Fruit fly (Drosophila melanogaster): ENCODE results near the gene Obp73a.

Gene Obp73a

dm6 chr3L:16994805-16995204 is 50.6 kb downstream of the Obp73a start:
- TF ChIP-seq usp (GFP tag; optimal IDR thresholded peaks at IDR 0.05) = no peak
- TF ChIP-seq Hr83 (GFP tag; optimal IDR thresholded peaks at IDR 0.05; ENCODE audit: poor library complexity, severe bottlenecking) = no peak
- no peak for TF ChIP-seq N (GFP tag; optimal IDR thresholded peaks at IDR 0.05)
- TF ChIP-seq psq (GFP tag; optimal IDR thresholded peaks at IDR 0.05) = no peak
- no peak for TF ChIP-seq sage (GFP tag; optimal IDR thresholded peaks at IDR 0.05)
- no peak for TF ChIP-seq jim (GFP tag; optimal IDR thresholded peaks at IDR 0.05)
- TF ChIP-seq dsf (GFP tag; optimal IDR thresholded peaks at IDR 0.05; ENCODE audit: borderline replicate concordance) = no peak
- no peak for TF ChIP-seq GATAd (GFP tag; optimal IDR thresholded peaks at IDR 0.05)
- TF ChIP-seq CG9705 (GFP tag; optimal IDR thresholded peaks at IDR 0.05) = no peak
- no peak for TF ChIP-seq pan (optimal IDR thresholded peaks at IDR 0.05)
- no peak for TF ChIP-seq Dif (GFP tag; optimal IDR thresholded peaks at IDR 0.05; ENCODE audit: partially characterized antibody)

dm6 chr3L:17000289-17000688 is 56.1 kb downstream of the Obp73a start:
- TF ChIP-seq Rel (GFP tag; optimal IDR thresholded peaks at IDR 0.05) (no peak), Rel (tag; optimal IDR thresholded peaks at IDR 0.05) (peak; percentile 43), psq (GFP tag; optimal IDR thresholded peaks at IDR 0.05) (no peak)

dm6 chr3L:17001055-17001454 is 56.9 kb downstream of the Obp73a start:
- no peak for TF ChIP-seq CG9705 (GFP tag; optimal IDR thresholded peaks at IDR 0.05)
- TF ChIP-seq jim (GFP tag; optimal IDR thresholded peaks at IDR 0.05) = no peak
- TF ChIP-seq tai (GFP tag; optimal IDR thresholded peaks at IDR 0.05) = no peak
- TF ChIP-seq Rel (GFP tag; optimal IDR thresholded peaks at IDR 0.05) = no peak
- peak; percentile 0 for TF ChIP-seq Rel (tag; optimal IDR thresholded peaks at IDR 0.05)

dm6 chr3L:17002140-17002849 is 58.1 kb downstream of the Obp73a start:
- peak; percentile 10 for TF ChIP-seq OdsH (GFP tag; optimal IDR thresholded peaks at IDR 0.05)
- TF ChIP-seq Hr83 (GFP tag; optimal IDR thresholded peaks at IDR 0.05; ENCODE audit: poor library complexity, severe bottlenecking) = peak; percentile 69
- TF ChIP-seq Rel (GFP tag; optimal IDR thresholded peaks at IDR 0.05) = peak; percentile 53
- peak; percentile 85 for TF ChIP-seq Rel (tag; optimal IDR thresholded peaks at IDR 0.05)
- no peak for TF ChIP-seq sage (GFP tag; optimal IDR thresholded peaks at IDR 0.05)
- TF ChIP-seq Hr78 (GFP tag; optimal IDR thresholded peaks at IDR 0.05) = no peak

- TF ChIP-seq woc (GFP tag; optimal IDR thresholded peaks at IDR 0.05) (no peak), CG9705 (GFP tag; optimal IDR thresholded peaks at IDR 0.05) (no peak), Hr78 (GFP tag; optimal IDR thresholded peaks at IDR 0.05) (no peak), lola (GFP tag; optimal IDR thresholded peaks at IDR 0.05) (no peak), fru (GFP tag; optimal IDR thresholded peaks at IDR 0.05) (no peak), br (GFP tag; optimal IDR thresholded peaks at IDR 0.05) (no peak), OdsH (GFP tag; optimal IDR thresholded peaks at IDR 0.05) (peak; percentile 41), usp (GFP tag; optimal IDR thresholded peaks at IDR 0.05) (no peak), psq (GFP tag; optimal IDR thresholded peaks at IDR 0.05) (no peak), Hnf4 (GFP tag; optimal IDR thresholded peaks at IDR 0.05) (peak; percentile 22), rgr (GFP tag; optimal IDR thresholded peaks at IDR 0.05) (peak; percentile 51), Mio (GFP tag; optimal IDR thresholded peaks at IDR 0.05) (no peak), CrebA (GFP tag; optimal IDR thresholded peaks at IDR 0.05; ENCODE audit: borderline replicate concordance) (no peak), HLH106 (tag; optimal IDR thresholded peaks at IDR 0.05) (peak; percentile 20), Abd-B (GFP tag; optimal IDR thresholded peaks at IDR 0.05) (no peak), Vsx2 (GFP tag; optimal IDR thresholded peaks at IDR 0.05; ENCODE audit: partially characterized antibody) (peak; percentile 12), sage (GFP tag; optimal IDR thresholded peaks at IDR 0.05) (no peak), tai (GFP tag; optimal IDR thresholded peaks at IDR 0.05) (no peak), sv (GFP tag; optimal IDR thresholded peaks at IDR 0.05) (no peak), dmrt93B (GFP tag; optimal IDR thresholded peaks at IDR 0.05) (no peak), pan (optimal IDR thresholded peaks at IDR 0.05) (no peak), Myc (optimal IDR thresholded peaks at IDR 0.05) (no peak), CG32264 (GFP tag; optimal IDR thresholded peaks at IDR 0.05) (no peak), brk (GFP tag; optimal IDR thresholded peaks at IDR 0.05) (no peak), h (GFP tag; optimal IDR thresholded peaks at IDR 0.05) (peak; percentile 37), foxo (GFP tag; optimal IDR thresholded peaks at IDR 0.05) (peak in 1 of 2 experiments; percentile 27), jim (GFP tag; optimal IDR thresholded peaks at IDR 0.05) (no peak), GATAd (GFP tag; optimal IDR thresholded peaks at IDR 0.05) (no peak), Sp1 (GFP tag; optimal IDR thresholded peaks at IDR 0.05) (peak; percentile 21), N (GFP tag; optimal IDR thresholded peaks at IDR 0.05) (no peak), Dif (GFP tag; optimal IDR thresholded peaks at IDR 0.05; ENCODE audit: partially characterized antibody) (no peak), Hr83 (GFP tag; optimal IDR thresholded peaks at IDR 0.05; ENCODE audit: poor library complexity, severe bottlenecking) (peak; percentile 8), dsf (GFP tag; optimal IDR thresholded peaks at IDR 0.05; ENCODE audit: borderline replicate concordance) (no peak), Dfd (GFP tag; optimal IDR thresholded peaks at IDR 0.05) (no peak)
These were observed 59.4 kb downstream of the Obp73a start for dm6 chr3L:17003251-17004171.
